Fruit fly (Drosophila melanogaster) whole organism, embryonic: ENCODE measurements around the gene CG14958.

Experiments used
- Atf6 ChIP-seq: fragments of 200-800 bp; sonication (Bioruptor generic); IDR thresholded peaks from 2 replicates; pipeline ENCODE4 v1.3.6; 2022; ENCODE audit warnings: missing biosample characterization, missing genetic modification characterization
- CG12104 ChIP-seq: fragments of 200-800 bp; sonication (Bioruptor generic); optimal IDR thresholded peaks from 3 replicates; lab custom pipeline; 2016; ENCODE audit warnings: missing biosample characterization, missing genetic modification characterization
- CG12744 ChIP-seq: fragments of 200-800 bp; sonication (Bioruptor generic); optimal IDR thresholded peaks from 2 replicates; lab custom pipeline; 2016; ENCODE audit warnings: missing biosample characterization, missing genetic modification characterization
- CG14014 ChIP-seq: fragments of 200-800 bp; sonication (Bioruptor generic); IDR thresholded peaks from 2 replicates; pipeline ENCODE4 v1.3.6; 2022; ENCODE audit warnings: missing biosample characterization, missing genetic modification characterization
- CG15514 ChIP-seq: fragments of 200-800 bp; sonication (Bioruptor generic); optimal IDR thresholded peaks from 3 replicates; lab custom pipeline; 2017; ENCODE audit warnings: missing biosample characterization, missing genetic modification characterization, mild to moderate bottlenecking, moderate library complexity, missing genetic modification reagents
- CG1647 ChIP-seq: fragments of 200-800 bp; sonication (Bioruptor generic); optimal IDR thresholded peaks from 3 replicates; lab custom pipeline; 2016; ENCODE audit warnings: missing biosample characterization, missing genetic modification characterization
- CG16813 ChIP-seq: fragments of 200-800 bp; sonication (Bioruptor generic); IDR thresholded peaks from 3 replicates; pipeline ENCODE4 v1.3.6; 2022; ENCODE audit warnings: missing biosample characterization, missing genetic modification characterization; ENCODE audit not compliant: partially characterized antibody
- CG1832 ChIP-seq: fragments of 200-800 bp; sonication (Bioruptor generic); optimal IDR thresholded peaks from 2 replicates; lab custom pipeline; 2017; ENCODE audit warnings: missing biosample characterization, mild to moderate bottlenecking, missing genetic modification characterization, inconsistent platforms
- CG18476 ChIP-seq: fragments of 200-800 bp; sonication (Bioruptor generic); optimal IDR thresholded peaks from 2 replicates; lab custom pipeline; 2016; ENCODE audit warnings: missing biosample characterization, mild to moderate bottlenecking, missing genetic modification characterization
- CG30020 ChIP-seq: fragments of 200-800 bp; optimal IDR thresholded peaks from 2 replicates; lab custom pipeline; 2019; ENCODE audit warnings: missing biosample characterization, mild to moderate bottlenecking, missing genetic modification characterization, moderate library complexity
- CG3065 ChIP-seq: fragments of 200-800 bp; sonication (Bioruptor generic); optimal IDR thresholded peaks from 2 replicates; lab custom pipeline; 2016; ENCODE audit warnings: missing biosample characterization, missing genetic modification characterization
- CG32767 ChIP-seq: fragments of 200-800 bp; sonication (Bioruptor generic); IDR thresholded peaks from 2 replicates; pipeline ENCODE4 v1.3.6; 2022; ENCODE audit warnings: missing biosample characterization, missing genetic modification characterization
- CG32772 ChIP-seq: fragments of 200-800 bp; sonication (Bioruptor generic); IDR thresholded peaks from 2 replicates; pipeline ENCODE4 v1.3.6; 2022; ENCODE audit warnings: missing biosample characterization, missing genetic modification characterization
- CG34224 ChIP-seq: fragments of 200-800 bp; sonication (Bioruptor generic); IDR thresholded peaks from 3 replicates; pipeline ENCODE4 v1.3.6; 2022; ENCODE audit warnings: missing biosample characterization, missing genetic modification characterization; ENCODE audit not compliant: partially characterized antibody
- CG42726 ChIP-seq: fragments of 200-800 bp; sonication (Bioruptor generic); IDR thresholded peaks from 2 replicates; pipeline ENCODE4 v1.3.6; 2022; ENCODE audit warnings: missing biosample characterization, missing genetic modification characterization; ENCODE audit not compliant: partially characterized antibody
- CG8089 ChIP-seq: fragments of 200-800 bp; sonication (Bioruptor generic); optimal IDR thresholded peaks from 3 replicates; lab custom pipeline; 2016; ENCODE audit warnings: missing biosample characterization, missing genetic modification characterization
- Chrac-16 ChIP-seq: fragments of 200-800 bp; sonication (Bioruptor generic); optimal IDR thresholded peaks from 3 replicates; lab custom pipeline; 2016; ENCODE audit warnings: missing biosample characterization, missing genetic modification characterization
- CkIIα-i1 ChIP-seq: fragments of 200-800 bp; sonication (Bioruptor generic); IDR thresholded peaks from 2 replicates; pipeline ENCODE4 v1.3.6; 2022; ENCODE audit warnings: missing biosample characterization, missing genetic modification characterization
- Dip3 ChIP-seq: fragments of 200-800 bp; sonication (Bioruptor generic); optimal IDR thresholded peaks from 3 replicates; lab custom pipeline; 2016; ENCODE audit warnings: missing biosample characterization, missing genetic modification characterization
- Dll ChIP-seq: fragments of 200-800 bp; sonication (Bioruptor generic); IDR thresholded peaks from 4 replicates; pipeline ENCODE4 v1.3.6; 2022; ENCODE audit warnings: missing biosample characterization, missing genetic modification characterization; ENCODE audit not compliant: partially characterized antibody
- E2f2 ChIP-seq: fragments of 200-800 bp; sonication (Bioruptor generic); IDR thresholded peaks from 2 replicates; pipeline ENCODE4 v1.3.6; 2022; ENCODE audit warnings: missing biosample characterization, missing genetic modification characterization
- Ets97D ChIP-seq: fragments of 200-800 bp; sonication (Bioruptor generic); optimal IDR thresholded peaks from 3 replicates; lab custom pipeline; 2016; ENCODE audit warnings: missing biosample characterization, missing genetic modification characterization
- HLH4C ChIP-seq: fragments of 200-800 bp; sonication (Bioruptor generic); IDR thresholded peaks from 3 replicates; pipeline ENCODE4 v1.3.6; 2022; ENCODE audit warnings: missing biosample characterization, missing genetic modification characterization; ENCODE audit not compliant: partially characterized antibody
- Hand ChIP-seq: fragments of 200-800 bp; sonication (Bioruptor generic); optimal IDR thresholded peaks from 2 replicates; lab custom pipeline; 2017; ENCODE audit warnings: mild to moderate bottlenecking, missing biosample characterization, missing genetic modification reagents, missing genetic modification characterization
- HmgD ChIP-seq: fragments of 200-800 bp; sonication (Bioruptor generic); optimal IDR thresholded peaks from 3 replicates; lab custom pipeline; 2016; ENCODE audit warnings: missing biosample characterization, missing genetic modification characterization
- Jarid2 ChIP-seq: fragments of 200-800 bp; sonication (Bioruptor generic); optimal IDR thresholded peaks from 3 replicates; lab custom pipeline; 2017; ENCODE audit warnings: mild to moderate bottlenecking, missing biosample characterization, missing genetic modification reagents, missing genetic modification characterization
- MTF-1 ChIP-seq: fragments of 200-800 bp; sonication (Bioruptor generic); optimal IDR thresholded peaks from 2 replicates; lab custom pipeline; 2018; ENCODE audit warnings: missing biosample characterization, mild to moderate bottlenecking, missing genetic modification characterization, borderline replicate concordance
- NC2β ChIP-seq: fragments of 200-800 bp; sonication (Bioruptor generic); optimal IDR thresholded peaks from 2 replicates; lab custom pipeline; 2016; ENCODE audit warnings: missing biosample characterization, missing genetic modification characterization
- Neu2 ChIP-seq: fragments of 200-800 bp; sonication (Bioruptor generic); optimal IDR thresholded peaks from 3 replicates; lab custom pipeline; 2016; ENCODE audit warnings: missing biosample characterization, missing genetic modification characterization, borderline replicate concordance
- Opbp ChIP-seq: fragments of 200-800 bp; sonication (Bioruptor generic); IDR thresholded peaks from 3 replicates; pipeline ENCODE4 v1.3.6; 2022; ENCODE audit warnings: missing biosample characterization, missing genetic modification characterization; ENCODE audit not compliant: partially characterized antibody
- Poxn ChIP-seq: fragments of 200-800 bp; sonication (Bioruptor generic); IDR thresholded peaks from 2 replicates; pipeline ENCODE4 v1.3.6; 2022; ENCODE audit warnings: missing biosample characterization, missing genetic modification characterization
- Rx ChIP-seq: fragments of 200-800 bp; sonication (Bioruptor generic); IDR thresholded peaks from 2 replicates; pipeline ENCODE4 v1.3.6; 2022; ENCODE audit warnings: missing biosample characterization, missing genetic modification characterization
- ash1 ChIP-seq: fragments of 200-800 bp; sonication (Bioruptor generic); optimal IDR thresholded peaks from 2 replicates; lab custom pipeline; 2018; ENCODE audit warnings: missing biosample characterization, mild to moderate bottlenecking, missing genetic modification characterization
- az2 ChIP-seq: fragments of 200-800 bp; sonication (Bioruptor generic); optimal IDR thresholded peaks from 3 replicates; lab custom pipeline; 2016; ENCODE audit warnings: missing biosample characterization, missing genetic modification characterization
- caup ChIP-seq: fragments of 200-800 bp; sonication (Bioruptor generic); optimal IDR thresholded peaks from 3 replicates; lab custom pipeline; 2017; ENCODE audit warnings: missing biosample characterization, mild to moderate bottlenecking, missing genetic modification characterization, moderate library complexity; ENCODE audit not compliant: severe bottlenecking
- chif ChIP-seq, 2 experiments: fragments of 200-800 bp; sonication (Bioruptor generic); optimal IDR thresholded peaks; 3 replicates each; lab custom pipeline; 2016; ENCODE audit warnings: missing biosample characterization in 2 of 2, missing genetic modification characterization in 2 of 2
- corto ChIP-seq: fragments of 200-800 bp; sonication (Bioruptor generic); optimal IDR thresholded peaks from 2 replicates; lab custom pipeline; 2016; ENCODE audit warnings: missing biosample characterization, mild to moderate bottlenecking, missing genetic modification characterization, moderate library complexity
- dpn ChIP-seq, 2 experiments: fragments of 200-800 bp; sonication (Bioruptor generic); optimal IDR thresholded peaks; 3 replicates each; lab custom pipeline; 2016; ENCODE audit warnings: missing biosample characterization in 2 of 2, missing genetic modification characterization in 2 of 2
- gem ChIP-seq: fragments of 200-800 bp; sonication (Bioruptor generic); optimal IDR thresholded peaks from 2 replicates; lab custom pipeline; 2019; ENCODE audit warnings: missing biosample characterization, mild to moderate bottlenecking, missing genetic modification characterization, moderate library complexity
- gt ChIP-seq: fragments of 200-800 bp; sonication (Bioruptor generic); IDR thresholded peaks from 2 replicates; pipeline ENCODE4 v1.3.6; 2022; ENCODE audit warnings: missing biosample characterization, missing genetic modification characterization
- her ChIP-seq: fragments of 200-800 bp; sonication (Bioruptor generic); optimal IDR thresholded peaks from 2 replicates; lab custom pipeline; 2016; ENCODE audit warnings: missing biosample characterization, missing genetic modification characterization
- jing ChIP-seq: fragments of 200-800 bp; sonication (Bioruptor generic); optimal IDR thresholded peaks from 2 replicates; lab custom pipeline; 2018; ENCODE audit warnings: missing biosample characterization, mild to moderate bottlenecking, missing genetic modification characterization
- lilli ChIP-seq: fragments of 200-800 bp; sonication (Bioruptor generic); optimal IDR thresholded peaks from 3 replicates; lab custom pipeline; 2016; ENCODE audit warnings: missing biosample characterization, missing genetic modification characterization
- mirr ChIP-seq: fragments of 200-800 bp; sonication (Bioruptor generic); optimal IDR thresholded peaks from 3 replicates; lab custom pipeline; 2018; ENCODE audit warnings: missing biosample characterization, mild to moderate bottlenecking, missing genetic modification characterization
- schlank ChIP-seq: fragments of 200-800 bp; sonication (Bioruptor generic); optimal IDR thresholded peaks from 2 replicates; lab custom pipeline; 2018; ENCODE audit warnings: missing biosample characterization, mild to moderate bottlenecking, missing genetic modification characterization
- slou ChIP-seq: fragments of 200-800 bp; sonication (Bioruptor generic); optimal IDR thresholded peaks from 3 replicates; lab custom pipeline; 2016; ENCODE audit warnings: missing biosample characterization, missing genetic modification characterization
- stwl ChIP-seq: fragments of 200-800 bp; sonication (Bioruptor generic); optimal IDR thresholded peaks from 3 replicates; lab custom pipeline; 2018; ENCODE audit warnings: missing biosample characterization, mild to moderate bottlenecking, missing genetic modification characterization, moderate library complexity
- wdn ChIP-seq: fragments of 200-800 bp; sonication (Bioruptor generic); IDR thresholded peaks from 2 replicates; pipeline ENCODE4 v1.3.6; 2022; ENCODE audit warnings: missing biosample characterization, missing genetic modification characterization
- wor ChIP-seq: fragments of 200-800 bp; sonication (Bioruptor generic); IDR thresholded peaks from 2 replicates; pipeline ENCODE4 v1.3.6; 2022; ENCODE audit warnings: missing biosample characterization, missing genetic modification characterization
- zfh1 ChIP-seq: fragments of 200-800 bp; sonication (Bioruptor generic); IDR thresholded peaks from 3 replicates; pipeline ENCODE4 v1.3.6; 2022; ENCODE audit warnings: missing biosample characterization, missing genetic modification characterization

The CG14958 gene

DNA sequence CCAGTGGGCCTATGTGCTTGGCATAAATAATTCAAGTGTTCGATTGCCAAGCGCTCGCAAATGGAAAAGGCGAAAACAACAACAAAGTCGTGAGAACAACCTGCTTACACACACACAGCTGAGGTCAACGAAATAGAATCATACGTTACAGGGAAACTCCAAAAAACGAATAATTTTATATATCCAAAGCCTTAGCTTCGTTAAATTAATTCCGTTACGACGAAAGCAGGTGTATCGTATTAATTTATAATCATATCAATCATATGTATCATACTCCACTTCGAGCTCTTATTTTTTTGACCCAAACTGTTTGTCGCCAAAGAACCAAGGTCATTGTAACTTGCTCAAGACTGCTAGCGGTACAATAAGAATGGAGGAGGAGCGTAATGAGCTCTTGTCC is 10.3 kb upstream of the CG14958 start (continued):
- peak; percentile 88 for TF ChIP-seq lilli
- peak; percentile 69 to 87 for TF ChIP-seq chif (GFP tag; optimal IDR thresholded peaks at IDR 0.05; lab: Kevin White, UChicago)
- peak; percentile 53 for TF ChIP-seq mirr (GFP tag; lab: Kevin White, UChicago)
- no peak for TF ChIP-seq ash1 (GFP tag; lab: Kevin White, UChicago)
- no peak for TF ChIP-seq HmgD (GFP tag; lab: Kevin White, UChicago)
- peak; percentile 70 for TF ChIP-seq CG12104 (GFP tag; lab: Kevin White, UChicago)
- peak; percentile 83 for TF ChIP-seq az2 (GFP tag; lab: Kevin White, UChicago)
- peak; percentile 90 for TF ChIP-seq Atf6 (GFP tag; lab: Robert Waterston, UW)
- TF ChIP-seq CG32772 (GFP tag; lab: Robert Waterston, UW) = peak; percentile 87
- TF ChIP-seq caup = peak; percentile 86
- peak; percentile 75 for TF ChIP-seq MTF-1 (GFP tag; lab: Kevin White, UChicago)
- TF ChIP-seq HLH4C (GFP tag; lab: Robert Waterston, UW) = no peak
- TF ChIP-seq Hand (GFP tag; lab: Kevin White, UChicago) = peak; percentile 64
- no peak for TF ChIP-seq CG16813 (GFP tag; lab: Robert Waterston, UW)
- TF ChIP-seq Ets97D (GFP tag; lab: Kevin White, UChicago) = peak; percentile 46
- peak; percentile 89 for TF ChIP-seq zfh1 (GFP tag; lab: Robert Waterston, UW)
- TF ChIP-seq corto (GFP tag; lab: Kevin White, UChicago) = peak; percentile 77
- peak; percentile 68 for TF ChIP-seq CG3065 (GFP tag; lab: Kevin White, UChicago)
- peak; percentile 63 for TF ChIP-seq CG32767 (GFP tag; lab: Robert Waterston, UW)
- peak; percentile 52 for TF ChIP-seq NC2β (GFP tag; lab: Kevin White, UChicago)
- TF ChIP-seq CG1647 (GFP tag; lab: Kevin White, UChicago) = peak; percentile 61
- no peak for TF ChIP-seq CG1832 (GFP tag; lab: Kevin White, UChicago)
- peak; percentile 58 for TF ChIP-seq wor (GFP tag; lab: Robert Waterston, UW)
- no peak for TF ChIP-seq CG30020 (tag; lab: Kevin White, UChicago)
- TF ChIP-seq her (GFP tag; lab: Kevin White, UChicago) = peak; percentile 76
- TF ChIP-seq slou = peak; percentile 32
- peak; percentile 80 for TF ChIP-seq CG12744
- 0 out of 2 replicates have a peak, but pooled peaks have one; percentile 38 for TF ChIP-seq gt (GFP tag; lab: Robert Waterston, UW)
- TF ChIP-seq CG8089 = peak; percentile 61
- peak; percentile 93 for TF ChIP-seq gem (tag; lab: Kevin White, UChicago)
- no peak for TF ChIP-seq CkIIα-i1 (GFP tag; lab: Robert Waterston, UW)
- TF ChIP-seq CG15514 (GFP tag; lab: Kevin White, UChicago) = peak; percentile 82
- TF ChIP-seq dpn (GFP tag; optimal IDR thresholded peaks at IDR 0.05; lab: Kevin White, UChicago) = peak; percentile 85 to 89
- peak; percentile 54 for TF ChIP-seq jing (GFP tag; lab: Kevin White, UChicago)
- TF ChIP-seq stwl (tag; lab: Kevin White, UChicago) = no peak
- peak; percentile 82 for TF ChIP-seq CG18476 (GFP tag; lab: Kevin White, UChicago)
- peak; percentile 77 for TF ChIP-seq Dip3 (GFP tag; lab: Kevin White, UChicago)
- peak; percentile 75 for TF ChIP-seq wdn
- TF ChIP-seq schlank = peak; percentile 68
- TF ChIP-seq Opbp (GFP tag; lab: Robert Waterston, UW) = no peak
- peak; percentile 65 for TF ChIP-seq E2f2
- peak; percentile 68 for TF ChIP-seq Poxn (GFP tag; lab: Robert Waterston, UW)
- peak; percentile 81 for TF ChIP-seq Chrac-16
- no peak for TF ChIP-seq CG42726 (GFP tag; lab: Robert Waterston, UW)
- TF ChIP-seq CG34224 (GFP tag; lab: Robert Waterston, UW) = no peak
- TF ChIP-seq Neu2 = no peak
- peak; percentile 56 for TF ChIP-seq Jarid2 (GFP tag; lab: Kevin White, UChicago)
- no peak for TF ChIP-seq Dll
- peak; percentile 89 for TF ChIP-seq CG14014 (GFP tag; lab: Robert Waterston, UW)
- peak; percentile 70 for TF ChIP-seq Rx
